Worm (Caenorhabditis elegans): ENCODE results near the gene F39F10.4.

The F39F10.4 gene

ce11 chrX:16929560-16930332, 26.2 kb upstream of the F39F10.4 start (continued):
- 0 out of 4 replicates have a peak, but pooled peaks of 1 of the 2 experiments have one; percentile 29 for TF ChIP-seq madf-5 (GFP tag; IDR thresholded peaks at IDR 0.05)
- TF ChIP-seq fkh-10 (GFP tag; optimal IDR thresholded peaks at IDR 0.05) = peak; percentile 81
- TF ChIP-seq ZK546.5 (tag; optimal IDR thresholded peaks at IDR 0.05) = peak in 1 of 2 experiments; percentile 32
- peak; percentile 90 for TF ChIP-seq F10B5.3 (tag; optimal IDR thresholded peaks at IDR 0.05)
- peak; percentile 93 for TF ChIP-seq F37D6.2 (tag; optimal IDR thresholded peaks at IDR 0.05)
- no peak for TF ChIP-seq ceh-62 (tag; optimal IDR thresholded peaks at IDR 0.05)
- peak; percentile 2 for TF ChIP-seq daf-12 (tag; optimal IDR thresholded peaks at IDR 0.05)
- peak; percentile 98 for TF ChIP-seq nhr-6 (tag; optimal IDR thresholded peaks at IDR 0.05)
- peak; percentile 92 for TF ChIP-seq madf-9 (GFP tag; conservative IDR thresholded peaks at IDR 0.05)
- no peak; the same call in none of the 2 replicates for TF ChIP-seq arid-1 (GFP tag; conservative IDR thresholded peaks at IDR 0.05)
- peak; percentile 16; the same call in 1 of the 2 replicates for TF ChIP-seq nhr-41 (GFP tag; IDR thresholded peaks at IDR 0.05)
- TF ChIP-seq tag-97 (GFP tag; IDR thresholded peaks at IDR 0.05) = no peak
- TF ChIP-seq lim-7 (GFP tag; IDR thresholded peaks at IDR 0.05) = peak; percentile 72
- TF ChIP-seq ceh-28 (tag; optimal IDR thresholded peaks at IDR 0.05) = peak; percentile 67
- TF ChIP-seq nhr-76 (tag; optimal IDR thresholded peaks at IDR 0.05) = peak; percentile 6
- TF ChIP-seq jun-1 (tag; optimal IDR thresholded peaks at IDR 0.05) = peak; percentile 92

- TF ChIP-seq hlh-30 (tag; optimal IDR thresholded peaks at IDR 0.05; ENCODE audit: insufficient read depth) (peak; percentile 75), skn-1 (tag; optimal IDR thresholded peaks at IDR 0.05) (no peak), duxl-1 (tag; optimal IDR thresholded peaks at IDR 0.05; ENCODE audit: poor library complexity) (no peak), mxl-2 (GFP tag; conservative IDR thresholded peaks at IDR 0.05) (peak; percentile 42; the same call in 1 of the 2 replicates), vab-7 (GFP tag; IDR thresholded peaks at IDR 0.05) (peak; percentile 79), F37D6.2 (tag; optimal IDR thresholded peaks at IDR 0.05) (peak; percentile 20), nhr-28 (tag; optimal IDR thresholded peaks at IDR 0.05) (no peak), F49E8.2 (tag; optimal IDR thresholded peaks at IDR 0.05; ENCODE audit: borderline replicate concordance) (no peak), php-3 (GFP tag; IDR thresholded peaks at IDR 0.05) (no peak), egl-43 (GFP tag; IDR thresholded peaks at IDR 0.05) (peak; percentile 91), lin-1 (GFP tag; IDR thresholded peaks at IDR 0.05) (peak; percentile 43; the same call in 1 of the 2 replicates), mdl-1 (tag; optimal IDR thresholded peaks at IDR 0.05) (peak in 1 of 2 experiments; percentile 67), lin-13 (GFP tag; optimal IDR thresholded peaks at IDR 0.05) (peak; percentile 36), ceh-62 (tag; optimal IDR thresholded peaks at IDR 0.05) (no peak), dmd-6 (GFP tag; IDR thresholded peaks at IDR 0.05) (peak; percentile 45), fkh-10 (GFP tag; optimal IDR thresholded peaks at IDR 0.05) (no peak), dmd-8 (GFP tag; IDR thresholded peaks at IDR 0.05) (peak; percentile 77; the same call in 1 of the 2 replicates), gei-8 (GFP tag; optimal IDR thresholded peaks at IDR 0.05) (peak; percentile 28), egl-27 (tag; optimal IDR thresholded peaks at IDR 0.05) (no peak), nhr-237 (tag; optimal IDR thresholded peaks at IDR 0.05) (no peak), madf-5 (GFP tag; IDR thresholded peaks at IDR 0.05) (peak in 1 of 2 experiments; percentile 55; a peak in 1 of 4 replicates), F10B5.3 (tag; optimal IDR thresholded peaks at IDR 0.05) (no peak), nhr-77 (tag; optimal IDR thresholded peaks at IDR 0.05) (no peak), mxl-3 (GFP tag; optimal IDR thresholded peaks at IDR 0.05) (peak; percentile 22), daf-16 (GFP tag; optimal IDR thresholded peaks at IDR 0.05) (peak in 1 of 2 experiments; percentile 33), daf-16 (tag; optimal IDR thresholded peaks at IDR 0.05) (peak; percentile 54), Y75B8A.6 (GFP tag; IDR thresholded peaks at IDR 0.05) (0 out of 2 replicates have a peak, but pooled peaks have one; percentile 17), unc-130 (GFP tag; optimal IDR thresholded peaks at IDR 0.05) (peak; percentile 47), snpc-1.2 (GFP tag; IDR thresholded peaks at IDR 0.05) (peak; percentile 75), lin-15B (tag; optimal IDR thresholded peaks at IDR 0.05) (no peak), attf-4 (tag; optimal IDR thresholded peaks at IDR 0.05) (no peak), nhr-102 (tag; optimal IDR thresholded peaks at IDR 0.05) (no peak), unc-39 (tag; optimal IDR thresholded peaks at IDR 0.05) (no peak), ceh-32 (tag; optimal IDR thresholded peaks at IDR 0.05; ENCODE audit: poor library complexity) (no peak), nhr-6 (tag; optimal IDR thresholded peaks at IDR 0.05) (peak; percentile 1), hlh-11 (tag; optimal IDR thresholded peaks at IDR 0.05) (peak; percentile 52), nhr-10 (tag; optimal IDR thresholded peaks at IDR 0.05) (no peak)
Observed at ce11 chrX:16928087-16928486, 24.6 kb upstream of the F39F10.4 start.

Measured in whole organism, L4 larva.